Worm (Caenorhabditis elegans) whole organism, L4 larva: Measurements from ENCODE around the gene hizr-1.

Experiments
- F37D6.2 ChIP-seq: sonication (generic microtip); optimal IDR thresholded peaks from 2 replicates; lab custom pipeline; 2016; ENCODE audit warnings: mild to moderate bottlenecking, missing genetic modification characterization, missing compliant biosample characterization
- F44E2.7 ChIP-seq: fragments of 200-800 bp; sonication (Bioruptor generic); IDR thresholded peaks from 2 replicates; pipeline ENCODE4 v2.1.2; 2022; ENCODE audit warnings: missing genetic modification characterization, missing compliant biosample characterization
- T20F7.1 ChIP-seq: fragments of 200-800 bp; sonication (Bioruptor generic); optimal IDR thresholded peaks from 2 replicates; lab custom pipeline; 2018; ENCODE audit warnings: mild to moderate bottlenecking, missing genetic modification characterization, missing compliant biosample characterization
- Y5F2A.4 ChIP-seq: fragments of 200-800 bp; sonication (Bioruptor generic); optimal IDR thresholded peaks from 2 replicates; lab custom pipeline; 2018; ENCODE audit warnings: mild to moderate bottlenecking, missing genetic modification characterization, missing compliant biosample characterization
- ZK546.5 ChIP-seq, 2 experiments: sonication (generic microtip); optimal IDR thresholded peaks; 2 replicates each; lab custom pipeline; 2017; ENCODE audit warnings: missing biosample characterization in 2 of 2, missing genetic modification characterization in 2 of 2
- aha-1 ChIP-seq: fragments of 150-350 bp; peaks from one replicate; lab custom pipeline; 2014; ENCODE audit warnings: missing biosample characterization, missing genetic modification characterization
- aly-2 ChIP-seq: sonication (generic microtip); optimal IDR thresholded peaks from 2 replicates; lab custom pipeline; 2018; ENCODE audit warnings: missing biosample characterization, missing genetic modification characterization
- ama-1 ChIP-seq: fragments of 150-350 bp; optimal IDR thresholded peaks from 2 replicates; lab custom pipeline; 2014; ENCODE audit warnings: inconsistent platforms, mixed read lengths
- ceh-44 ChIP-seq: fragments of 200-800 bp; sonication (Bioruptor generic); IDR thresholded peaks from 2 replicates; pipeline ENCODE4 v1.3.6; 2022; ENCODE audit warnings: missing genetic modification reagents, missing genetic modification characterization, missing compliant biosample characterization
- daf-16 ChIP-seq, 3 experiments: sonication (generic microtip); optimal IDR thresholded peaks; 2 replicates each; lab custom pipeline; 2016 to 2017; ENCODE audit warnings: missing genetic modification characterization in 3 of 3, missing genetic modification reagents in 3 of 3, mild to moderate bottlenecking in 2 of 3, missing compliant biosample characterization in 2 of 3, missing biosample characterization in 1 of 3, moderate library complexity in 1 of 3
- dmd-6 ChIP-seq: fragments of 200-800 bp; sonication (Bioruptor generic); IDR thresholded peaks from 2 replicates; pipeline ENCODE4 v1.3.6; 2022; ENCODE audit warnings: missing genetic modification reagents, missing genetic modification characterization, missing compliant biosample characterization
- dve-1 ChIP-seq: sonication (generic microtip); optimal IDR thresholded peaks from 2 replicates; lab custom pipeline; 2017; ENCODE audit warnings: antibody characterized with exemption, mild to moderate bottlenecking, missing genetic modification characterization, missing compliant biosample characterization; ENCODE audit not compliant: insufficient read depth
- egl-27 ChIP-seq: sonication (generic microtip); optimal IDR thresholded peaks from 3 replicates; lab custom pipeline; 2017; ENCODE audit warnings: missing biosample characterization, missing genetic modification reagents, missing genetic modification characterization
- hlh-11 ChIP-seq: fragments of 200-800 bp; sonication (Bioruptor generic); optimal IDR thresholded peaks from 2 replicates; lab custom pipeline; 2018; ENCODE audit warnings: mild to moderate bottlenecking, missing genetic modification characterization, missing compliant biosample characterization
- hmg-1.1 ChIP-seq: fragments of 200-800 bp; sonication (Bioruptor generic); IDR thresholded peaks from 2 replicates; pipeline ENCODE4 v1.3.6; 2022; ENCODE audit warnings: missing genetic modification reagents, missing genetic modification characterization, missing compliant biosample characterization
- lin-13 ChIP-seq: fragments of 150-350 bp; optimal IDR thresholded peaks from 2 replicates; lab custom pipeline; 2014; ENCODE audit warnings: missing biosample characterization, missing genetic modification reagents, missing genetic modification characterization
- lin-38 ChIP-seq: fragments of 200-800 bp; sonication (Bioruptor generic); IDR thresholded peaks from 2 replicates; pipeline ENCODE4 v1.3.6; 2022; ENCODE audit warnings: missing genetic modification reagents, missing genetic modification characterization, missing compliant biosample characterization
- mxl-3 ChIP-seq: fragments of 200-800 bp; sonication (Bioruptor generic); optimal IDR thresholded peaks from 2 replicates; lab custom pipeline; 2018; ENCODE audit warnings: mild to moderate bottlenecking, missing genetic modification characterization, missing compliant biosample characterization
- nhr-28 ChIP-seq: fragments of 150-350 bp; optimal IDR thresholded peaks from 2 replicates; lab custom pipeline; 2014; ENCODE audit warnings: missing biosample characterization, missing genetic modification characterization
- nhr-42 ChIP-seq: fragments of 200-800 bp; sonication (Bioruptor generic); IDR thresholded peaks from 2 replicates; pipeline ENCODE4 v1.3.6; 2022; ENCODE audit warnings: missing genetic modification characterization, missing compliant biosample characterization
- php-3 ChIP-seq: fragments of 200-800 bp; sonication (Bioruptor generic); IDR thresholded peaks from 2 replicates; pipeline ENCODE4 v1.3.6; 2022; ENCODE audit warnings: missing genetic modification reagents, missing genetic modification characterization, missing compliant biosample characterization
- pqm-1 ChIP-seq: sonication (generic microtip); optimal IDR thresholded peaks from 2 replicates; lab custom pipeline; 2017; ENCODE audit warnings: missing biosample characterization, missing genetic modification characterization
- rbr-2 ChIP-seq: sonication (generic microtip); optimal IDR thresholded peaks from 2 replicates; lab custom pipeline; 2016; ENCODE audit warnings: missing genotype, missing genetic modification characterization, missing compliant biosample characterization
- snpc-1.2 ChIP-seq: fragments of 200-800 bp; sonication (Bioruptor generic); IDR thresholded peaks from 2 replicates; pipeline ENCODE4 v1.3.6; 2022; ENCODE audit warnings: missing genetic modification reagents, missing genetic modification characterization, missing compliant biosample characterization
- spr-1 ChIP-seq: sonication (generic microtip); optimal IDR thresholded peaks from 2 replicates; lab custom pipeline; 2016; ENCODE audit warnings: mild to moderate bottlenecking, missing genetic modification characterization, missing compliant biosample characterization
- unc-62 ChIP-seq, 3 experiments: fragments of 150-350 bp in 1 of 3; sonication (generic microtip); optimal IDR thresholded peaks in 2 of 3; peaks in 1 of 3; 1 replicate in 1 of 3; 2 replicates in 2 of 3; lab custom pipeline; 2014 to 2017; ENCODE audit warnings: missing biosample characterization in 3 of 3, missing genetic modification characterization in 3 of 3, missing genetic modification reagents in 3 of 3, missing genotype in 1 of 3
- zip-11 ChIP-seq: fragments of 200-800 bp; sonication (Bioruptor generic); IDR thresholded peaks from 2 replicates; pipeline ENCODE4 v1.3.6; 2022; ENCODE audit warnings: missing genetic modification characterization, missing compliant biosample characterization

The hizr-1 gene

DNA sequence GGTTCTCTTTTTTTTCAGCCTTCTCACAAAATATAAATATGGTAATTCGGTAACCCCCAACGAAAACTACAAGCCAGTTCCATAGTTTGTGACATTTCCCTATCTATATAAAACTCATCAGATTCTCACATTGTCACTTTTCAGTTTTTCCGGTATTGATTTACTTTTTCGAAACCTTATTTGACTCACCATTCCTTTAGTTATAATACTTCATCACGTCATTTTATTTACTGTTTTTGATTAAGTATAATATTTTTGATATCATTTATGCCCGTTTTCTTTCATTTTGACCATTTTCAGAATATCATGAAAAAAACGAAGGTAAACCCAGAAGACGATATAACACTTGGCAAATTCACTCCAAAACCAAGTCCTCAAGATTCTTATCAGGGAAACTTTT is 33.8 kb downstream of the hizr-1 start, which contains the start of gene pgp-3 (continued):
- no peak for TF ChIP-seq F37D6.2 (tag; lab: Kevin White, UChicago)
- no peak for TF ChIP-seq ceh-44 (GFP tag; lab: Robert Waterston, UW)
- TF ChIP-seq, all 104 proteins: peak for 0

DNA sequence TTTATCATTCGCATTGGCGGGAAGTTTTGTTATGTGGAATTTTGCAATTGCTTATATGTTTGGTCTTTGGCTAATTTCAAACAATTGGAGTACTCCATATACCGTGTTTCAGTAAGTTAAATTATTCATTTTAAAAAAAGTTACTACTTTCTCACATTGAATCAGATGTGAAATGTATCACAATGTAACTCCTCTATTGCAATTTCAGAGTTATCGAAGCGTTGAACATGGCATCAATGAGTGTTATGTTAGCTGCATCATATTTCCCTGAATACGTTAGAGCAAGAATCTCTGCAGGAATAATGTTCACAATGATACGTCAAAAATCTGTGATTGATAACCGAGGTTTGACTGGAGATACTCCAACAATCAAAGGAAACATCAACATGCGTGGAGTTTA is 37.8 kb downstream of the hizr-1 start:
- TF ChIP-seq dve-1 (tag; lab: Kevin White, UChicago) (no peak), unc-62 (GFP tag; optimal IDR thresholded peaks at IDR 0.05 in 1 of 2; lab: Kevin White, UChicago) (peak in 1 of 2 experiments; percentile 94), unc-62 (tag; optimal IDR thresholded peaks at IDR 0.05; lab: Kevin White, UChicago) (no peak), daf-16 (GFP tag; optimal IDR thresholded peaks at IDR 0.05; lab: Kevin White, UChicago) (no peak), daf-16 (tag; optimal IDR thresholded peaks at IDR 0.05; lab: Kevin White, UChicago) (no peak), nhr-42 (GFP tag; lab: Robert Waterston, UW) (no peak)
- TF ChIP-seq, all 104 proteins: peak for 1

- TF ChIP-seq ZK546.5 (tag; optimal IDR thresholded peaks at IDR 0.05; lab: Kevin White, UChicago) (no peak), aly-2 (no peak), ama-1 (no peak)
- TF ChIP-seq, all 104 proteins: peak for 0
Observed at ce11 chrX:11357516-11357915, 39.4 kb downstream of the hizr-1 start, which contains the start of gene pgp-4. Gene pgp-4 (plus strand): TSS chrX:11357816.

DNA sequence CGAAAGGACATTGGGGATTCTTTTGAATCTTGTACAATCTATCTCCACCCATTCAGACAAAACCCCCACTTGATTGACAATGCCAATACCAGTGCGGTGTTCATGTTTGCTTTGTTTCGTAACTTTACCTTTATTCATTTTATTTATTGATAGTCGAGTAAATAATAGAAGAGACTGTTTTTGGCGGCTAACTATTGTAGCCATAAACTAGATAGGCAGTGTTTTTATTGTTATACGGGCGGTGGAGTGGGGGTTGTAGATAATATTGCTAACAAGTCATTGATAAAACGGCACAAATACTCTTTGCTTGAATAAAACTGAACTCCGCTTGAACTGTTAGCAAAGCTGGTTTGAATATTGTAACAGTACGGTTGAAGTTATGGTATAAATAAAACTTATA is 46.8 kb downstream of the hizr-1 start:
- TF ChIP-seq daf-16 (GFP tag; optimal IDR thresholded peaks at IDR 0.05; lab: Kevin White, UChicago) (no peak), daf-16 (tag; optimal IDR thresholded peaks at IDR 0.05; lab: Kevin White, UChicago) (peak; percentile 83), hlh-11 (tag; lab: Kevin White, UChicago) (peak; percentile 4), rbr-2 (tag; lab: Kevin White, UChicago) (no peak), php-3 (GFP tag; lab: Robert Waterston, UW) (peak; percentile 71), nhr-28 (tag; lab: Kevin White, UChicago) (peak; percentile 51), dve-1 (tag; lab: Kevin White, UChicago) (peak; percentile 61), egl-27 (tag; lab: Kevin White, UChicago) (no peak)
- TF ChIP-seq, all 104 proteins: peak for 5

DNA sequence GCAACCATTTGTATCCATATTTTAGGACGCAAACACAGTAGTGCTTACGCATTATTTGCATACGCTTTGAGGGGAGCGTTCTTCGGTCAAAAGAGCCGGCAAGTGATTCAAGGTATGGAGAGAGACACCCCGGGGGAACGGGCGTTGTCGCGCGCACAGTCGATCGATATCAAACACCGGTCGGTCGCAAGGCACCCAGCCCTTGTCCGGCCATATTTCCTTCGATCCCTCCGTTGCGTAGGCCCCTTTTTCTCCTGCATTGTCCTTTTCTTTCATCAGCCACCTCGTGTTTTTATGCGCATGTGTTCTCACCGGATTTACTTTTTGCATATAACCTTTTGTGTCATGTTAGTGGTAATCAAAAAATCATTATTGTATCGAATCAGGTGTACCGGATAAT is 47.9 kb downstream of the hizr-1 start:
- TF ChIP-seq lin-38 (GFP tag; lab: Robert Waterston, UW) (no peak), zip-11 (GFP tag; lab: Robert Waterston, UW) (no peak)

- TF ChIP-seq F44E2.7 (no peak), Y5F2A.4 (GFP tag; lab: Kevin White, UChicago) (no peak), spr-1 (no peak), daf-16 (GFP tag; optimal IDR thresholded peaks at IDR 0.05; lab: Kevin White, UChicago) (peak in 1 of 2 experiments; percentile 88), daf-16 (tag; optimal IDR thresholded peaks at IDR 0.05; lab: Kevin White, UChicago) (peak; percentile 60), mxl-3 (no peak), nhr-28 (tag; lab: Kevin White, UChicago) (peak; percentile 73), dve-1 (tag; lab: Kevin White, UChicago) (peak; percentile 20), aha-1 (peak; percentile 49), lin-13 (GFP tag; lab: Kevin White, UChicago) (no peak), egl-27 (tag; lab: Kevin White, UChicago) (no peak), dmd-6 (GFP tag; lab: Robert Waterston, UW) (peak; percentile 11; the same call in 1 of the 2 replicates)
Observed at ce11 chrX:11367087-11367486, 49.0 kb downstream of the hizr-1 start.

DNA sequence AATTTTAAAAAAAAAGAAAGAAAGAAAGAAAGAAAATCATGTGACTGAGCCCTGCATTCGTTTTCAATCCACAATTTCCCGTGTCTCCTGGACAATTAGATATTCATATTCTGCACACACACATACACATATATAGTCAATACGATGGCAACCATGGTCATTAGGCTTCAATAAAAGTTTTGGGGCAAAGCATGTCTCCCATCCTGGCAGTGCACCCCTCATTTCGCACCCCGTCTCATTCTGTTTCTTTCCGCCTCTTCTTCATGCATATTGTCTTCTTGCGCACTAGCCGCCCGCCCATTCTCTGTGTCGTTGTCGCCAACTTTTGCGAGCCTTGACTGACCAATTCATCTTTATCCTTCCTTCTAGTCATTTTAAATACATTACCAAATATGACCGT is 49.6 kb downstream of the hizr-1 start:
- TF ChIP-seq T20F7.1 (GFP tag; lab: Kevin White, UChicago) = no peak
- no peak for TF ChIP-seq pqm-1 (tag; lab: Kevin White, UChicago)
- peak; percentile 29; the same call in 1 of the 2 replicates for TF ChIP-seq hmg-1.1 (GFP tag; lab: Robert Waterston, UW)
- no peak for TF ChIP-seq snpc-1.2
- TF ChIP-seq, all 104 proteins: peak for 1
